Worm (Caenorhabditis elegans) whole organism, young adult: ENCODE data around the gene C03B1.13.

ENCODE experiments used
- B0035.1 ChIP-seq: sonication (generic microtip); optimal IDR thresholded peaks from 2 replicates; lab custom pipeline; 2016; ENCODE audit warnings: missing genetic modification characterization, mild to moderate bottlenecking, missing compliant biosample characterization, missing genotype, missing genetic modification reagents
- B0261.1 ChIP-seq: sonication (generic microtip); optimal IDR thresholded peaks from 2 replicates; lab custom pipeline; 2016; ENCODE audit warnings: mild to moderate bottlenecking, missing genetic modification characterization, moderate library complexity, missing compliant biosample characterization
- B0336.3 ChIP-seq: fragments of 200-800 bp; sonication (Bioruptor generic); IDR thresholded peaks from 2 replicates; pipeline ENCODE4 v1.3.6; 2022; ENCODE audit warnings: missing genetic modification characterization, missing compliant biosample characterization
- F10E7.11 ChIP-seq: sonication (generic microtip); optimal IDR thresholded peaks from 2 replicates; lab custom pipeline; 2017; ENCODE audit warnings: mild to moderate bottlenecking, missing genetic modification characterization, moderate library complexity, missing compliant biosample characterization
- T26A5.8 ChIP-seq: sonication (generic microtip); optimal IDR thresholded peaks from 2 replicates; lab custom pipeline; 2016; ENCODE audit warnings: missing genetic modification characterization, missing compliant biosample characterization
- Y53G8AR.9 ChIP-seq: fragments of 200-800 bp; sonication (Bioruptor generic); conservative IDR thresholded peaks from 2 replicates; pipeline ENCODE4 v1.3.6; 2022; ENCODE audit warnings: missing genetic modification reagents, missing genetic modification characterization, missing compliant biosample characterization
- ZK185.1 ChIP-seq: sonication (generic microtip); optimal IDR thresholded peaks from 2 replicates; lab custom pipeline; 2016; ENCODE audit warnings: mild to moderate bottlenecking, missing genetic modification characterization, missing compliant biosample characterization; ENCODE audit not compliant: poor library complexity, severe bottlenecking
- ama-1 ChIP-seq, 3 experiments: fragments of 150-350 bp in 1 of 3; sonication (generic microtip) in 2 of 3; optimal IDR thresholded peaks; 2 replicates each; lab custom pipeline; 2014 to 2018; ENCODE audit warnings: missing biosample characterization in 2 of 3, missing genetic modification characterization in 2 of 3, missing genetic modification reagents in 2 of 3
- atf-7 ChIP-seq: sonication (generic microtip); optimal IDR thresholded peaks from 2 replicates; lab custom pipeline; 2017; ENCODE audit warnings: mild to moderate bottlenecking, missing genetic modification characterization, missing compliant biosample characterization
- attf-6 ChIP-seq: fragments of 200-800 bp; sonication (Bioruptor generic); IDR thresholded peaks from 2 replicates; pipeline ENCODE4 v1.3.6; 2022; ENCODE audit warnings: missing genetic modification reagents, missing genetic modification characterization, missing compliant biosample characterization
- cebp-2 ChIP-seq: fragments of 200-800 bp; sonication (Bioruptor generic); IDR thresholded peaks from 2 replicates; pipeline ENCODE4 v1.3.6; 2022; ENCODE audit warnings: missing genetic modification characterization, missing compliant biosample characterization
- ceh-27 ChIP-seq: fragments of 200-800 bp; sonication (Bioruptor generic); optimal IDR thresholded peaks from 2 replicates; lab custom pipeline; 2018; ENCODE audit warnings: mild to moderate bottlenecking, missing genetic modification characterization, moderate library complexity, missing compliant biosample characterization
- ceh-40 ChIP-seq: fragments of 200-800 bp; sonication (Bioruptor generic); IDR thresholded peaks from 2 replicates; pipeline ENCODE4 v1.3.6; 2022; ENCODE audit warnings: missing genetic modification characterization, missing compliant biosample characterization
- dox-1 ChIP-seq: fragments of 200-800 bp; sonication (Bioruptor generic); IDR thresholded peaks from 2 replicates; pipeline ENCODE4 v1.3.6; 2022; ENCODE audit warnings: missing genetic modification reagents, missing genetic modification characterization, missing compliant biosample characterization
- dpl-1 ChIP-seq: fragments of 150-350 bp; optimal IDR thresholded peaks from 2 replicates; lab custom pipeline; 2014; ENCODE audit warnings: missing biosample characterization, missing genetic modification reagents, missing genetic modification characterization
- egl-18 ChIP-seq: fragments of 200-800 bp; sonication (Bioruptor generic); IDR thresholded peaks from 2 replicates; pipeline ENCODE4 v1.3.6; 2022; ENCODE audit warnings: missing genetic modification reagents, missing genetic modification characterization, missing compliant biosample characterization
- egl-44 ChIP-seq: fragments of 200-800 bp; sonication (Bioruptor generic); IDR thresholded peaks from 2 replicates; pipeline ENCODE4 v1.3.6; 2022; ENCODE audit warnings: missing genetic modification reagents, missing genetic modification characterization, missing compliant biosample characterization
- ekl-4 ChIP-seq: fragments of 200-800 bp; sonication (Bioruptor generic); IDR thresholded peaks from 2 replicates; pipeline ENCODE4 v1.3.6; 2022; ENCODE audit warnings: missing genetic modification reagents, missing genetic modification characterization, missing compliant biosample characterization
- ets-4 ChIP-seq: fragments of 200-800 bp; sonication (Bioruptor generic); optimal IDR thresholded peaks from 2 replicates; lab custom pipeline; 2018; ENCODE audit warnings: mild to moderate bottlenecking, missing genetic modification characterization, missing compliant biosample characterization
- fkh-3 ChIP-seq: sonication (generic microtip); optimal IDR thresholded peaks from 2 replicates; lab custom pipeline; 2016; ENCODE audit warnings: mild to moderate bottlenecking, missing genetic modification characterization, missing compliant biosample characterization
- gei-17 ChIP-seq: fragments of 200-800 bp; sonication (Bioruptor generic); optimal IDR thresholded peaks from 2 replicates; lab custom pipeline; 2018; ENCODE audit warnings: mild to moderate bottlenecking, missing genetic modification characterization, missing compliant biosample characterization
- hmg-1.2 ChIP-seq: fragments of 200-800 bp; sonication (Bioruptor generic); IDR thresholded peaks from 2 replicates; pipeline ENCODE4 v1.3.6; 2022; ENCODE audit warnings: missing genetic modification reagents, missing genetic modification characterization, missing compliant biosample characterization
- hsf-1 ChIP-seq: fragments of 200-800 bp; sonication (Bioruptor generic); IDR thresholded peaks from 2 replicates; pipeline ENCODE4 v1.3.6; 2022; ENCODE audit warnings: missing genetic modification reagents, missing genetic modification characterization, missing compliant biosample characterization
- lin-26 ChIP-seq: fragments of 200-800 bp; sonication (Bioruptor generic); IDR thresholded peaks from 2 replicates; pipeline ENCODE4 v1.3.6; 2022; ENCODE audit warnings: missing genetic modification reagents, missing genetic modification characterization, missing compliant biosample characterization
- lin-54 ChIP-seq: fragments of 200-800 bp; sonication (Bioruptor generic); optimal IDR thresholded peaks from 2 replicates; lab custom pipeline; 2018; ENCODE audit warnings: mild to moderate bottlenecking, missing genetic modification characterization, missing compliant biosample characterization
- lsl-1 ChIP-seq: fragments of 200-800 bp; sonication (Bioruptor generic); optimal IDR thresholded peaks from 2 replicates; lab custom pipeline; 2018; ENCODE audit warnings: mild to moderate bottlenecking, missing genetic modification characterization, moderate library complexity, missing compliant biosample characterization
- madf-10 ChIP-seq: sonication (generic microtip); optimal IDR thresholded peaks from 2 replicates; lab custom pipeline; 2016; ENCODE audit warnings: mild to moderate bottlenecking, missing genetic modification characterization, missing compliant biosample characterization
- madf-3 ChIP-seq: fragments of 200-800 bp; sonication (Bioruptor generic); IDR thresholded peaks from 2 replicates; pipeline ENCODE4 v1.3.6; 2022; ENCODE audit warnings: missing genetic modification reagents, missing genetic modification characterization, missing compliant biosample characterization
- mes-4 ChIP-seq: sonication (generic microtip); optimal IDR thresholded peaks from 2 replicates; lab custom pipeline; 2016; ENCODE audit warnings: missing genotype, missing genetic modification characterization, missing compliant biosample characterization
- mxl-1 ChIP-seq: sonication (generic microtip); optimal IDR thresholded peaks from 2 replicates; lab custom pipeline; 2016; ENCODE audit warnings: missing genetic modification characterization, missing compliant biosample characterization
- nfyb-1 ChIP-seq: fragments of 200-800 bp; sonication (Bioruptor generic); IDR thresholded peaks from 2 replicates; pipeline ENCODE4 v1.3.6; 2022; ENCODE audit warnings: missing genetic modification reagents, missing genetic modification characterization, missing compliant biosample characterization
- nhr-120 ChIP-seq: fragments of 200-800 bp; sonication (Bioruptor generic); IDR thresholded peaks from 2 replicates; pipeline ENCODE4 v1.3.6; 2022; ENCODE audit warnings: missing genetic modification characterization, missing compliant biosample characterization
- pha-4 ChIP-seq: fragments of 150-350 bp; sonication (generic microtip); optimal IDR thresholded peaks from 2 replicates; lab custom pipeline; 2014; ENCODE audit warnings: missing biosample characterization, missing genetic modification reagents, missing genetic modification characterization
- rec-8 ChIP-seq, 2 experiments: sonication (generic microtip); optimal IDR thresholded peaks; 2 replicates each; lab custom pipeline; 2016; ENCODE audit warnings: mild to moderate bottlenecking in 2 of 2, missing genetic modification characterization in 2 of 2, missing genetic modification reagents in 2 of 2, missing genotype in 2 of 2, missing biosample characterization in 1 of 2, missing compliant biosample characterization in 1 of 2, moderate library complexity in 1 of 2
- snpc-1.3 ChIP-seq: sonication (generic microtip); optimal IDR thresholded peaks from 2 replicates; lab custom pipeline; 2017; ENCODE audit warnings: missing genetic modification characterization, mild to moderate bottlenecking, missing compliant biosample characterization, antibody characterized with exemption, moderate library complexity, missing genotype, missing genetic modification reagents; ENCODE audit not compliant: insufficient read depth
- snpc-3.4 ChIP-seq: sonication (generic microtip); optimal IDR thresholded peaks from 2 replicates; lab custom pipeline; 2017; ENCODE audit warnings: missing genetic modification characterization, mild to moderate bottlenecking, missing compliant biosample characterization, antibody characterized with exemption, moderate library complexity, missing genotype, missing genetic modification reagents
- snpc-4 ChIP-seq, 5 experiments: fragments of 150-350 bp in 1 of 5; sonication (generic microtip) in 4 of 5; optimal IDR thresholded peaks; 2 replicates each; lab custom pipeline; 2014 to 2018; ENCODE audit warnings: missing genetic modification characterization in 5 of 5, missing biosample characterization in 3 of 5, antibody characterized with exemption in 2 of 5, mild to moderate bottlenecking in 2 of 5, missing compliant biosample characterization in 2 of 5, missing genotype in 2 of 5, moderate library complexity in 2 of 5, missing genetic modification reagents in 1 of 5
- sptf-2 ChIP-seq: fragments of 200-800 bp; sonication (Bioruptor generic); optimal IDR thresholded peaks from 2 replicates; lab custom pipeline; 2018; ENCODE audit warnings: mild to moderate bottlenecking, missing genetic modification characterization, missing compliant biosample characterization
- tlf-1 ChIP-seq: fragments of 200-800 bp; sonication (Bioruptor generic); optimal IDR thresholded peaks from 2 replicates; lab custom pipeline; 2018; ENCODE audit warnings: mild to moderate bottlenecking, missing genetic modification characterization, missing compliant biosample characterization
- zfh-2 ChIP-seq: fragments of 200-800 bp; sonication (Bioruptor generic); conservative IDR thresholded peaks from 2 replicates; pipeline ENCODE4 v1.3.6; 2022; ENCODE audit warnings: missing genetic modification reagents, missing genetic modification characterization, missing compliant biosample characterization
- ztf-18 ChIP-seq: sonication (generic microtip); optimal IDR thresholded peaks from 2 replicates; lab custom pipeline; 2016; ENCODE audit warnings: missing genotype, mild to moderate bottlenecking, missing genetic modification characterization, missing compliant biosample characterization
- ztf-25 ChIP-seq: fragments of 200-800 bp; sonication (Bioruptor generic); IDR thresholded peaks from 2 replicates; pipeline ENCODE4 v1.3.6; 2022; ENCODE audit warnings: missing genetic modification reagents, missing genetic modification characterization, missing compliant biosample characterization
- ztf-28 ChIP-seq: fragments of 200-800 bp; sonication (Bioruptor generic); IDR thresholded peaks from 2 replicates; pipeline ENCODE4 v1.3.6; 2022; ENCODE audit warnings: missing genetic modification reagents, missing genetic modification characterization, missing compliant biosample characterization
- ztf-3 ChIP-seq: fragments of 200-800 bp; sonication (Bioruptor generic); optimal IDR thresholded peaks from 2 replicates; lab custom pipeline; 2018; ENCODE audit warnings: mild to moderate bottlenecking, missing genetic modification characterization, missing compliant biosample characterization
- ztf-6 ChIP-seq: fragments of 200-800 bp; sonication (Bioruptor generic); IDR thresholded peaks from 2 replicates; pipeline ENCODE4 v1.3.6; 2022; ENCODE audit warnings: missing genetic modification reagents, missing genetic modification characterization, missing compliant biosample characterization

Gene C03B1.13

ce11 chrX:6371192-6372116 is 33.6 kb upstream of the C03B1.13 start (continued):
- TF ChIP-seq zfh-2 (GFP tag; lab: Robert Waterston, UW) (no peak), ceh-27 (GFP tag; lab: Kevin White, UChicago) (peak; percentile 47), atf-7 (tag; lab: Kevin White, UChicago) (peak; percentile 10), mxl-1 (tag; lab: Kevin White, UChicago) (peak; percentile 56), gei-17 (GFP tag; lab: Kevin White, UChicago) (peak; percentile 28), sptf-2 (peak; percentile 41), ekl-4 (0 out of 2 replicates have a peak, but pooled peaks have one; percentile 27), ZK185.1 (peak; percentile 67), pha-4 (tag; lab: Kevin White, UChicago) (no peak), B0261.1 (tag; lab: Kevin White, UChicago) (peak; percentile 97), lin-26 (peak; percentile 89; the same call in 1 of the 2 replicates), ztf-28 (GFP tag; lab: Robert Waterston, UW) (no peak), nhr-120 (0 out of 2 replicates have a peak, but pooled peaks have one; percentile 65), ets-4 (GFP tag; lab: Kevin White, UChicago) (no peak), egl-44 (GFP tag; lab: Robert Waterston, UW) (peak; percentile 78; the same call in 1 of the 2 replicates), snpc-3.4 (tag; lab: Kevin White, UChicago) (peak; percentile 39), snpc-1.3 (tag; lab: Kevin White, UChicago) (peak; percentile 85), ama-1 (optimal IDR thresholded peaks at IDR 0.05; lab: Kevin White, UChicago) (no peak), ama-1 (GFP tag; optimal IDR thresholded peaks at IDR 0.05; lab: Kevin White, UChicago) (peak in 1 of 2 experiments; percentile 78), dpl-1 (GFP tag; lab: Kevin White, UChicago) (no peak), madf-10 (tag; lab: Kevin White, UChicago) (peak; percentile 71), hsf-1 (no peak), dox-1 (GFP tag; lab: Robert Waterston, UW) (no peak; the same call in 1 of the 2 replicates), rec-8 (tag; optimal IDR thresholded peaks at IDR 0.05; lab: Kevin White, UChicago) (peak; percentile 40 to 76), mes-4 (tag; lab: Kevin White, UChicago) (peak; percentile 59), ztf-25 (GFP tag; lab: Robert Waterston, UW) (0 out of 2 replicates have a peak, but pooled peaks have one; percentile 55), lin-54 (GFP tag; lab: Kevin White, UChicago) (no peak), ztf-6 (GFP tag; lab: Robert Waterston, UW) (no peak), ceh-40 (GFP tag; lab: Robert Waterston, UW) (peak; percentile 72; the same call in 1 of the 2 replicates), tlf-1 (no peak), T26A5.8 (tag; lab: Kevin White, UChicago) (peak; percentile 66), ztf-3 (GFP tag; lab: Kevin White, UChicago) (peak; percentile 32), F10E7.11 (tag; lab: Kevin White, UChicago) (peak; percentile 26), Y53G8AR.9 (GFP tag; lab: Robert Waterston, UW) (no peak), nfyb-1 (GFP tag; lab: Robert Waterston, UW) (peak; percentile 88), attf-6 (GFP tag; lab: Robert Waterston, UW) (no peak), madf-3 (no peak), fkh-3 (tag; lab: Kevin White, UChicago) (peak; percentile 36), B0035.1 (tag; lab: Kevin White, UChicago) (peak; percentile 62), B0336.3 (no peak), lsl-1 (no peak), hmg-1.2 (GFP tag; lab: Robert Waterston, UW) (peak; percentile 85), cebp-2 (GFP tag; lab: Robert Waterston, UW) (no peak), ztf-18 (tag; lab: Kevin White, UChicago) (peak; percentile 62), egl-18 (GFP tag; lab: Robert Waterston, UW) (no peak), snpc-4 (GFP tag; optimal IDR thresholded peaks at IDR 0.05; lab: Kevin White, UChicago) (peak; percentile 48), snpc-4 (tag; optimal IDR thresholded peaks at IDR 0.05; lab: Kevin White, UChicago) (peak in 3 of 4 experiments; percentile 7 to 71 (median 49))
